Worm (Caenorhabditis elegans) whole organism, L1 larva: ENCODE results near the gene nol-6.
"Not testable (repeated sequence)": the region's sequence is repeated elsewhere in the genome, so short reads cannot be mapped to it uniquely, and the experiment has no call there.

Experiments used
- aly-2 ChIP-seq: fragments of 150-350 bp; optimal IDR thresholded peaks from 2 replicates; lab custom pipeline; 2014; ENCODE audit warnings: missing biosample characterization, missing genetic modification characterization
- ces-1 ChIP-seq: fragments of 150-350 bp; optimal IDR thresholded peaks from 2 replicates; lab custom pipeline; 2014; ENCODE audit warnings: missing biosample characterization, missing genetic modification reagents, missing genetic modification characterization
- fos-1 ChIP-seq: fragments of 150-350 bp; optimal IDR thresholded peaks from 2 replicates; lab custom pipeline; 2014; ENCODE audit warnings: missing biosample characterization, missing genetic modification characterization
- grh-1 ChIP-seq: fragments of 200-800 bp; sonication (Bioruptor generic); IDR thresholded peaks from 2 replicates; pipeline ENCODE4 v1.3.6; 2022; ENCODE audit warnings: missing genetic modification reagents, missing genetic modification characterization, missing compliant biosample characterization
- hpl-2 ChIP-seq: fragments of 150-350 bp; optimal IDR thresholded peaks from 2 replicates; lab custom pipeline; 2014; ENCODE audit warnings: missing biosample characterization, missing genetic modification reagents, missing genetic modification characterization
- lin-35 ChIP-seq, 2 experiments: fragments of 150-350 bp; optimal IDR thresholded peaks; 2 replicates each; lab custom pipeline; 2014; ENCODE audit warnings: missing biosample characterization in 2 of 2, missing genetic modification characterization in 2 of 2, missing genetic modification reagents in 2 of 2
- nhr-77 ChIP-seq: fragments of 150-350 bp; optimal IDR thresholded peaks from 2 replicates; lab custom pipeline; 2014; ENCODE audit warnings: missing biosample characterization, missing genetic modification characterization
- rnt-1 ChIP-seq: sonication (generic microtip); optimal IDR thresholded peaks from 2 replicates; lab custom pipeline; 2016; ENCODE audit warnings: mild to moderate bottlenecking, missing genetic modification characterization, moderate library complexity, missing compliant biosample characterization
- sptf-1 ChIP-seq: fragments of 150-350 bp; optimal IDR thresholded peaks from 2 replicates; lab custom pipeline; 2014; ENCODE audit warnings: missing biosample characterization, missing genetic modification characterization
- ztf-4 ChIP-seq: fragments of 150-350 bp; optimal IDR thresholded peaks from 2 replicates; lab custom pipeline; 2014; ENCODE audit warnings: missing biosample characterization, missing genetic modification characterization

- not testable (repeated sequence) for TF ChIP-seq aly-2; hpl-2; lin-35 (GFP tag; optimal IDR thresholded peaks at IDR 0.05; lab: Kevin White, UChicago); nhr-77 (tag; lab: Kevin White, UChicago); ztf-4 (tag; lab: Kevin White, UChicago); ces-1 (GFP tag; lab: Kevin White, UChicago); grh-1 (GFP tag; lab: Robert Waterston, UW); sptf-1; rnt-1 (tag; lab: Kevin White, UChicago); fos-1 (tag; lab: Kevin White, UChicago)
Observed at ce11 chrII:1453707-1454106, 16.4 kb upstream of the nol-6 start.
